Worm (Caenorhabditis elegans) whole organism, L1 larva: ENCODE measurements around the gene T08D10.4.
"Not testable (repeated sequence)": the region's sequence is repeated elsewhere in the genome, so short reads cannot be mapped to it uniquely, and the experiment has no call there.

ENCODE experiments used
- C16A3.4 ChIP-seq: fragments of 150-350 bp; optimal IDR thresholded peaks from 2 replicates; lab custom pipeline; 2014; ENCODE audit warnings: missing biosample characterization, missing genetic modification characterization
- C34B4.2 ChIP-seq: sonication (generic microtip); optimal IDR thresholded peaks from 2 replicates; lab custom pipeline; 2017; ENCODE audit warnings: mild to moderate bottlenecking, missing genetic modification characterization, missing compliant biosample characterization
- Y116A8C.19 ChIP-seq: sonication (generic microtip); optimal IDR thresholded peaks from 2 replicates; lab custom pipeline; 2016; ENCODE audit warnings: missing compliant biosample characterization, missing genetic modification characterization, borderline replicate concordance
- aha-1 ChIP-seq: fragments of 150-350 bp; optimal IDR thresholded peaks from 2 replicates; lab custom pipeline; 2014; ENCODE audit warnings: missing biosample characterization, missing genetic modification characterization
- blmp-1 ChIP-seq: fragments of 150-350 bp; optimal IDR thresholded peaks from 2 replicates; lab custom pipeline; 2014; ENCODE audit warnings: missing biosample characterization, missing genetic modification characterization
- ceh-63 ChIP-seq: fragments of 200-800 bp; sonication (Bioruptor generic); optimal IDR thresholded peaks from 2 replicates; lab custom pipeline; 2018; ENCODE audit warnings: mild to moderate bottlenecking, missing genetic modification characterization, missing compliant biosample characterization
- ceh-8 ChIP-seq: fragments of 200-800 bp; sonication (Bioruptor generic); optimal IDR thresholded peaks from 2 replicates; lab custom pipeline; 2018; ENCODE audit warnings: mild to moderate bottlenecking, missing genetic modification characterization, moderate library complexity, missing compliant biosample characterization
- ceh-90 ChIP-seq: sonication (generic microtip); optimal IDR thresholded peaks from 2 replicates; lab custom pipeline; 2016; ENCODE audit warnings: missing genetic modification characterization, missing compliant biosample characterization
- dsc-1 ChIP-seq: sonication (generic microtip); optimal IDR thresholded peaks from 2 replicates; lab custom pipeline; 2016; ENCODE audit warnings: mild to moderate bottlenecking, missing genetic modification characterization, missing compliant biosample characterization
- elt-2 ChIP-seq: sonication (generic microtip); optimal IDR thresholded peaks from 2 replicates; lab custom pipeline; 2016; ENCODE audit warnings: missing genetic modification characterization, mild to moderate bottlenecking, inconsistent platforms, missing compliant biosample characterization, missing genetic modification reagents
- elt-3 ChIP-seq, 6 experiments: fragments of 150-350 bp in 1 of 6; sonication (generic microtip); optimal IDR thresholded peaks; 2 replicates each; lab custom pipeline; 2017 to 2018; ENCODE audit warnings: missing biosample characterization in 6 of 6, missing genetic modification characterization in 6 of 6, inconsistent platforms in 1 of 6
- fkh-4 ChIP-seq: sonication (generic microtip); optimal IDR thresholded peaks from 2 replicates; lab custom pipeline; 2016; ENCODE audit warnings: missing compliant biosample characterization, missing genetic modification characterization, borderline replicate concordance
- grh-1 ChIP-seq: fragments of 200-800 bp; sonication (Bioruptor generic); IDR thresholded peaks from 2 replicates; pipeline ENCODE4 v1.3.6; 2022; ENCODE audit warnings: missing genetic modification reagents, missing genetic modification characterization, missing compliant biosample characterization
- hlh-17 ChIP-seq: fragments of 200-800 bp; sonication (Bioruptor generic); optimal IDR thresholded peaks from 2 replicates; lab custom pipeline; 2018; ENCODE audit warnings: missing genetic modification characterization, mild to moderate bottlenecking, missing compliant biosample characterization, moderate library complexity, borderline replicate concordance
- hlh-4 ChIP-seq: sonication (generic microtip); optimal IDR thresholded peaks from 2 replicates; lab custom pipeline; 2016; ENCODE audit warnings: mild to moderate bottlenecking, missing genetic modification characterization, missing compliant biosample characterization
- hpl-2 ChIP-seq: fragments of 150-350 bp; optimal IDR thresholded peaks from 2 replicates; lab custom pipeline; 2014; ENCODE audit warnings: missing biosample characterization, missing genetic modification reagents, missing genetic modification characterization
- lin-13 ChIP-seq: fragments of 150-350 bp; optimal IDR thresholded peaks from 2 replicates; lab custom pipeline; 2014; ENCODE audit warnings: missing biosample characterization, missing genetic modification reagents, missing genetic modification characterization
- lin-14 ChIP-seq: fragments of 200-800 bp; sonication (Bioruptor generic); optimal IDR thresholded peaks from 2 replicates; lab custom pipeline; 2018; ENCODE audit warnings: mild to moderate bottlenecking, missing genetic modification characterization, moderate library complexity, missing compliant biosample characterization
- lsy-2 ChIP-seq, 2 experiments: fragments of 150-350 bp; optimal IDR thresholded peaks; 2 replicates each; lab custom pipeline; 2014; ENCODE audit warnings: missing biosample characterization in 2 of 2, missing genetic modification characterization in 2 of 2
- mab-9 ChIP-seq: fragments of 200-800 bp; sonication (Bioruptor generic); IDR thresholded peaks from 2 replicates; pipeline ENCODE4 v1.3.6; 2022; ENCODE audit warnings: missing genetic modification reagents, missing genetic modification characterization, missing compliant biosample characterization
- mdl-1 ChIP-seq, 2 experiments: fragments of 150-350 bp; optimal IDR thresholded peaks; 2 replicates each; lab custom pipeline; 2014 to 2017; ENCODE audit warnings: missing biosample characterization in 2 of 2, missing genetic modification characterization in 2 of 2, inconsistent platforms in 1 of 2
- nhr-12 ChIP-seq: sonication (generic microtip); optimal IDR thresholded peaks from 2 replicates; lab custom pipeline; 2017; ENCODE audit warnings: missing biosample characterization, missing genetic modification characterization
- nhr-19 ChIP-seq: fragments of 200-800 bp; sonication (Bioruptor generic); conservative IDR thresholded peaks from 2 replicates; pipeline ENCODE4 v1.3.6; 2022; ENCODE audit warnings: missing genetic modification characterization, missing compliant biosample characterization
- nhr-20 ChIP-seq: sonication (generic microtip); optimal IDR thresholded peaks from 2 replicates; lab custom pipeline; 2016; ENCODE audit warnings: mild to moderate bottlenecking, missing genetic modification characterization, missing compliant biosample characterization
- nhr-28 ChIP-seq: fragments of 150-350 bp; optimal IDR thresholded peaks from 2 replicates; lab custom pipeline; 2014; ENCODE audit warnings: missing biosample characterization, missing genetic modification characterization
- nhr-47 ChIP-seq: sonication (generic microtip); optimal IDR thresholded peaks from 2 replicates; lab custom pipeline; 2016; ENCODE audit warnings: mild to moderate bottlenecking, missing genetic modification characterization, moderate library complexity, missing compliant biosample characterization
- nhr-71 ChIP-seq: sonication (generic microtip); optimal IDR thresholded peaks from 2 replicates; lab custom pipeline; 2016; ENCODE audit warnings: mild to moderate bottlenecking, missing genetic modification characterization, moderate library complexity, missing compliant biosample characterization
- nhr-76 ChIP-seq: sonication (generic microtip); optimal IDR thresholded peaks from 2 replicates; lab custom pipeline; 2017; ENCODE audit warnings: missing biosample characterization, missing genetic modification characterization
- nhr-85 ChIP-seq: sonication (generic microtip); peaks from one replicate; lab custom pipeline; 2016; ENCODE audit warnings: missing genetic modification characterization, inconsistent platforms, missing compliant biosample characterization
- rnt-1 ChIP-seq: sonication (generic microtip); optimal IDR thresholded peaks from 2 replicates; lab custom pipeline; 2016; ENCODE audit warnings: mild to moderate bottlenecking, missing genetic modification characterization, moderate library complexity, missing compliant biosample characterization
- skn-1 ChIP-seq: fragments of 150-350 bp; optimal IDR thresholded peaks from 2 replicates; lab custom pipeline; 2014; ENCODE audit warnings: missing biosample characterization, missing genetic modification characterization
- snpc-4 ChIP-seq: fragments of 150-350 bp; optimal IDR thresholded peaks from 2 replicates; lab custom pipeline; 2014; ENCODE audit warnings: missing biosample characterization, missing genetic modification characterization
- tbx-2 ChIP-seq: sonication (generic microtip); optimal IDR thresholded peaks from 2 replicates; lab custom pipeline; 2016; ENCODE audit warnings: missing genetic modification characterization, missing compliant biosample characterization
- unc-130 ChIP-seq: fragments of 150-350 bp; optimal IDR thresholded peaks from 2 replicates; lab custom pipeline; 2017; ENCODE audit warnings: missing biosample characterization, missing genetic modification characterization, inconsistent platforms
- unc-98 ChIP-seq: fragments of 200-800 bp; sonication (Bioruptor generic); IDR thresholded peaks from 2 replicates; pipeline ENCODE4 v1.3.6; 2022; ENCODE audit warnings: missing genetic modification characterization, missing compliant biosample characterization
- xbp-1 ChIP-seq: sonication (generic microtip); optimal IDR thresholded peaks from 2 replicates; lab custom pipeline; 2016; ENCODE audit warnings: missing genetic modification characterization, missing compliant biosample characterization

T08D10.4 gene

DNA sequence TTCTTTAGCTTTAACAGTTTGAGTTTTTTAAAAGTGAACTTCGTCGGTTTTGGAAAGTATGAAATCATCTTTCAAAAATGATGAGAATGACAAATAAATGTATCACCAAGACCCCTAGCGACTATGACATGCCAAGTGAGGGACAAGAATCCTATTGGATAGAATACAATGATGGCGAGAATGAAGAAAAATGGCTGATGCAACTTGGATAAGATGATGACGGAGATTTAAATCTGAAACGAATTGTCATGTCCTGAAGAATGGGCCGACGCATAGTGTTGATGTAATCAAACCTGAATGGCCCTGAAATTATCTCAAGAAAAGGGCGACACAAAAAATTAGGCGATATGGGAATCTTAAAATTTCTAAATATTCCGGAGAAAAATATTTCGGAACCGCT lies 10.5 kb upstream of the T08D10.4 start (continued):
- TF ChIP-seq tbx-2 (tag; lab: Kevin White, UChicago), result no peak
- TF ChIP-seq blmp-1 (tag; lab: Kevin White, UChicago), result no peak
- no peak for TF ChIP-seq aha-1 (tag; lab: Kevin White, UChicago)
- no peak for TF ChIP-seq nhr-47 (tag; lab: Kevin White, UChicago)
- TF ChIP-seq unc-98, result no peak
- TF ChIP-seq xbp-1 (tag; lab: Kevin White, UChicago), result no peak
- no peak for TF ChIP-seq mdl-1 (tag; optimal IDR thresholded peaks at IDR 0.05; lab: Kevin White, UChicago)
- TF ChIP-seq ceh-90, result no peak
- TF ChIP-seq Y116A8C.19, result no peak
- TF ChIP-seq skn-1 (tag; lab: Kevin White, UChicago), result peak; percentile 10
- no peak for TF ChIP-seq hlh-17
- no peak for TF ChIP-seq elt-2 (tag; lab: Kevin White, UChicago)
- peak; percentile 12 for TF ChIP-seq nhr-71 (tag; lab: Kevin White, UChicago)
- TF ChIP-seq nhr-19 (GFP tag; lab: Robert Waterston, UW), result no peak
- TF ChIP-seq ceh-63 (GFP tag; lab: Kevin White, UChicago), result no peak

DNA sequence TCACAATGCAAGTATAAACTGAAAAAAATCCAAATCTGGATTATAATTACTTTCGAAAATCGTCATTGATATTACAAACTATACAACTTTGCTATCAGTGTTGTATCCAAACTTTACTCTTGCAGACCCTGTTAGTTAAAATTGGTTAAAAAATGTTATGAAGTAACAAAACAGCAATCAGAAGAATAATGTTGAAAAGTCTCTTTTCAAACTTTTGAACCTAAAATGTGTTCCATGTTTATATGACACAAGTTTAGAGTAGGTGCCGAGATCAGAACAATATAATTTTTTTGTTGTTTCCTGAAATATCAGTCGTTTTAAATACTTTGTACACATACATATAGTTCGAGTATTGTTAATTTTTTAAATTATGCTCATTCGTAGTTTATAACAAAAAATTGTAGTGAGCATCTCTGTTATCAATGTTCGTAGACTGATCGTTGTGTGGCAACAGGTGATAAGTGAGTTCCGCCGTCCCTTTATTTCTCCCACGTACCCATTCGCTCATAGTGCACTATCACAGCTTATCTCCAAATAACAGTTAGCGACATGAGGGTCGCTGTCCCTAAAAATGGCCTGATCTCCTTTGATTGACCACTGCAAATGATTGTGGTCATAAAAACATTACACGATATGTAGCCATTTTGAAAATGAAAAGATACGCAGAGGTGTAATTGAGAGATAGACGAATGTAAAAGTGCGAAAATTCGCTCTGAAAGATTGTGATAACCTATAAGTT lies 9.1 kb upstream of the T08D10.4 start:
- TF ChIP-seq nhr-85 (tag; lab: Kevin White, UChicago) (peak; percentile 58), C34B4.2 (no peak), lin-14 (GFP tag; lab: Kevin White, UChicago) (no peak), elt-3 (tag; optimal IDR thresholded peaks at IDR 0.05; lab: Kevin White, UChicago) (peak in 3 of 6 experiments; percentile 38 to 62 (median 60)), mab-9 (GFP tag; lab: Robert Waterston, UW) (no peak), C16A3.4 (tag; lab: Kevin White, UChicago) (no peak), elt-2 (tag; lab: Kevin White, UChicago) (peak; percentile 81), blmp-1 (tag; lab: Kevin White, UChicago) (peak; percentile 37), nhr-20 (tag; lab: Kevin White, UChicago) (no peak), hpl-2 (GFP tag; lab: Kevin White, UChicago) (no peak)

DNA sequence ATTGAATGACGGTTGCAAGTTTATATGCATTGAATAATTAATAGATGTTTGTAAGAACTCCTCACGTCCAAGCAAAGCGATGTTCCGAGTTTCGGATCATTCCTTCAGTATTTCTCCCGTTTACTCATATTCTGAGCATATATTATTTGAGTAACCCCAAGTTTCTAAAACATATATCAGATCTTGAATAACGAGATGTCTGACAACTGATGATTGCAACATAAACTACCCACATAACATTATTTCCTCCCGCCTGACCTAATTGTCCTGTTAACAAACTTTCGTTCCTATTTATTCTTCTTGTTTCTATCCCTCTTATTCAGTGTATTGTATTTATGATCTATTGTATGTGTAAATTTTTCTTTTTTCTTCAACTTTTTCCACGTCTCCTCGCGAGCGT lies 8.0 kb upstream of the T08D10.4 start, which contains the start of gene C49F5.13:
C49F5.13 (plus strand) TSS at position 301 of the 400 bp plus-strand sequence.
- not testable (repeated sequence) for TF ChIP-seq nhr-76, aha-1, elt-2 (tag; lab: Kevin White, UChicago)

DNA sequence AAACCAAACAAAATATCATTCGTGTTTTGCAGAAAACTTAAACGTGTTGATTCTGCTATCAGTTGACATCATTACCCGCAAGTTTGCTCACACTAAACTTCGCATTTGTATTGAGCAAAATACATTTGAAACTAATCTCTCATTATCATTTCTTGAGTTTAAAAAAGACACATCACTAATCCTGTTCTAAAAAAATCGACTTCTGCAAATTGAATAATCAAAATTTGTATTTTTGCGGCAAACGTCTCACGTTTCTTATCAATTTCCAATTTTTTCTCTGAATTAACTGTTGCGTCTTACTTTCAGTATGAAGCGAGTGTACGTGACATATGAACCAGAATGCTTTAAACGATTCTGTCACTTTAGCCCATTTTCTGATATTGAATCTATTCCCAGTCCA lies 6.7 kb upstream of the T08D10.4 start, which contains the start of gene C49F5.8:
C49F5.8 (plus strand) TSS at position 301 of the 400 bp plus-strand sequence.
- TF ChIP-seq hlh-4 (tag; lab: Kevin White, UChicago), result no peak
- no peak for TF ChIP-seq nhr-85 (tag; lab: Kevin White, UChicago)
- TF ChIP-seq elt-2 (tag; lab: Kevin White, UChicago), result peak; percentile 18
- no peak for TF ChIP-seq snpc-4 (tag; lab: Kevin White, UChicago)

DNA sequence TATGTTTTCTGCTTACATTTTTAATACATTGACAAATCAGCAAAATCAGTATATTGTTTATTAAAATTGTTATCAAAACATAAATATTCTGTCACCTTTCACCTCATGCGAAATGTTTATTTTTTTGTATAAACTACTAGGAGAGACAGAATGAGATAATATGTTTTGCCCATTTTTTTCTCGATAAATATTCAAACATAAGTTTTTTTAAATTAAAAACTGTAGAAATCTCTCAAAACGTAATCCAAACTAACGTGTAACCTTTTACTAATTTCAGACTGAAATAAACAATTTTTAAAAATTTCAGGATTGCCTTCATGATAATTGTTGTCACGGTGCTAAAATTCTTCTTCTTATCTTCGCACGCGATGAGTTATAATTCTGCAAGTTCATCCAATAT lies 4.1 kb upstream of the T08D10.4 start, which contains the start of gene T08D10.5:
T08D10.5 (plus strand) TSS at position 301 of the 400 bp plus-strand sequence.
- TF ChIP-seq snpc-4 (tag; lab: Kevin White, UChicago) (no peak), lin-13 (no peak), ceh-8 (GFP tag; lab: Kevin White, UChicago) (no peak), unc-98 (no peak), nhr-71 (tag; lab: Kevin White, UChicago) (no peak), dsc-1 (tag; lab: Kevin White, UChicago) (no peak), lsy-2 (tag; optimal IDR thresholded peaks at IDR 0.05; lab: Kevin White, UChicago) (no peak), fkh-4 (no peak), nhr-85 (tag; lab: Kevin White, UChicago) (no peak), grh-1 (GFP tag; lab: Robert Waterston, UW) (no peak), nhr-28 (tag; lab: Kevin White, UChicago) (no peak), rnt-1 (no peak), nhr-12 (no peak), elt-2 (tag; lab: Kevin White, UChicago) (no peak), unc-130 (tag; lab: Kevin White, UChicago) (no peak)
